Worm (Caenorhabditis elegans) whole organism, late embryonic: ENCODE measurements around the gene F13E9.9.

Experiments used
- C08G9.2 ChIP-seq: sonication (generic microtip); optimal IDR thresholded peaks from 2 replicates; lab custom pipeline; 2016; ENCODE audit warnings: mild to moderate bottlenecking, missing genetic modification characterization, moderate library complexity, missing compliant biosample characterization
- C38D4.7 ChIP-seq: fragments of 200-800 bp; sonication (Bioruptor generic); optimal IDR thresholded peaks from 2 replicates; lab custom pipeline; 2018; ENCODE audit warnings: mild to moderate bottlenecking, missing genetic modification characterization, moderate library complexity, missing compliant biosample characterization
- K02D7.2 ChIP-seq: sonication (generic microtip); optimal IDR thresholded peaks from 2 replicates; lab custom pipeline; 2017; ENCODE audit warnings: mild to moderate bottlenecking, missing genetic modification characterization, missing compliant biosample characterization
- K09A11.1 ChIP-seq: sonication (generic microtip); optimal IDR thresholded peaks from 2 replicates; lab custom pipeline; 2017; ENCODE audit warnings: antibody characterized with exemption, mild to moderate bottlenecking, missing genetic modification characterization, missing compliant biosample characterization; ENCODE audit not compliant: insufficient read depth
- T23F11.4 ChIP-seq: fragments of 200-800 bp; sonication (Bioruptor generic); optimal IDR thresholded peaks from 2 replicates; lab custom pipeline; 2018; ENCODE audit warnings: mild to moderate bottlenecking, missing genetic modification characterization, missing compliant biosample characterization
- Y22D7AL.16 ChIP-seq: sonication (generic microtip); optimal IDR thresholded peaks from 2 replicates; lab custom pipeline; 2016; ENCODE audit warnings: missing genetic modification characterization, missing compliant biosample characterization
- ceh-19 ChIP-seq: fragments of 200-800 bp; sonication (Bioruptor generic); optimal IDR thresholded peaks from 2 replicates; lab custom pipeline; 2018; ENCODE audit warnings: mild to moderate bottlenecking, missing genetic modification characterization, missing compliant biosample characterization
- ceh-2 ChIP-seq: sonication (generic microtip); optimal IDR thresholded peaks from 2 replicates; lab custom pipeline; 2016; ENCODE audit warnings: missing genotype, missing genetic modification characterization, missing compliant biosample characterization
- ceh-22 ChIP-seq: sonication (generic microtip); optimal IDR thresholded peaks from 2 replicates; lab custom pipeline; 2017; ENCODE audit warnings: missing biosample characterization, missing genetic modification characterization
- ceh-24 ChIP-seq: sonication (generic microtip); optimal IDR thresholded peaks from 2 replicates; lab custom pipeline; 2016; ENCODE audit warnings: mild to moderate bottlenecking, missing genetic modification characterization, missing compliant biosample characterization
- ceh-30 ChIP-seq: fragments of 150-350 bp; optimal IDR thresholded peaks from 2 replicates; lab custom pipeline; 2014; ENCODE audit warnings: missing biosample characterization, missing genetic modification characterization
- ceh-31 ChIP-seq: sonication (generic microtip); optimal IDR thresholded peaks from 2 replicates; lab custom pipeline; 2016; ENCODE audit warnings: missing genetic modification characterization, missing compliant biosample characterization
- ceh-45 ChIP-seq: fragments of 200-800 bp; sonication (Bioruptor generic); IDR thresholded peaks from 2 replicates; pipeline ENCODE4 v1.3.6; 2022; ENCODE audit warnings: missing genetic modification reagents, missing genetic modification characterization, missing compliant biosample characterization
- ceh-48 ChIP-seq: sonication (generic microtip); optimal IDR thresholded peaks from 2 replicates; lab custom pipeline; 2016; ENCODE audit warnings: missing genetic modification characterization, inconsistent platforms, missing compliant biosample characterization
- ceh-6 ChIP-seq: fragments of 200-800 bp; sonication (Bioruptor generic); optimal IDR thresholded peaks from 2 replicates; lab custom pipeline; 2018; ENCODE audit warnings: mild to moderate bottlenecking, missing genetic modification characterization, missing compliant biosample characterization
- che-1 ChIP-seq: sonication (generic microtip); optimal IDR thresholded peaks from 2 replicates; lab custom pipeline; 2016; ENCODE audit warnings: mild to moderate bottlenecking, missing genetic modification characterization, missing compliant biosample characterization
- dmd-4 ChIP-seq: sonication (generic microtip); optimal IDR thresholded peaks from 2 replicates; lab custom pipeline; 2016; ENCODE audit warnings: borderline replicate concordance, missing genetic modification characterization, missing compliant biosample characterization
- dve-1 ChIP-seq: sonication (generic microtip); optimal IDR thresholded peaks from 2 replicates; lab custom pipeline; 2017; ENCODE audit warnings: antibody characterized with exemption, mild to moderate bottlenecking, missing genetic modification characterization, missing compliant biosample characterization
- fax-1 ChIP-seq: sonication (generic microtip); optimal IDR thresholded peaks from 2 replicates; lab custom pipeline; 2016; ENCODE audit warnings: missing genotype, missing genetic modification characterization, missing compliant biosample characterization
- fkh-10 ChIP-seq: fragments of 150-350 bp; optimal IDR thresholded peaks from 2 replicates; lab custom pipeline; 2014; ENCODE audit warnings: missing biosample characterization, missing genetic modification reagents, missing genetic modification characterization
- fkh-6 ChIP-seq: sonication (generic microtip); optimal IDR thresholded peaks from 2 replicates; lab custom pipeline; 2016; ENCODE audit warnings: missing genetic modification characterization, missing compliant biosample characterization
- hlh-13 ChIP-seq: fragments of 200-800 bp; sonication (Bioruptor generic); optimal IDR thresholded peaks from 2 replicates; lab custom pipeline; 2018; ENCODE audit warnings: mild to moderate bottlenecking, missing genetic modification characterization, missing compliant biosample characterization
- hlh-15 ChIP-seq: sonication (generic microtip); optimal IDR thresholded peaks from 2 replicates; lab custom pipeline; 2016; ENCODE audit warnings: missing genetic modification characterization, missing compliant biosample characterization
- hlh-6 ChIP-seq: sonication (generic microtip); optimal IDR thresholded peaks from 2 replicates; lab custom pipeline; 2016; ENCODE audit warnings: missing genotype, missing genetic modification characterization, missing compliant biosample characterization
- lim-6 ChIP-seq: sonication (generic microtip); optimal IDR thresholded peaks from 2 replicates; lab custom pipeline; 2016; ENCODE audit warnings: missing genetic modification characterization, missing compliant biosample characterization
- lin-11 ChIP-seq: fragments of 200-800 bp; sonication (Bioruptor generic); optimal IDR thresholded peaks from 2 replicates; lab custom pipeline; 2018; ENCODE audit warnings: mild to moderate bottlenecking, missing genetic modification characterization, missing compliant biosample characterization
- madf-2 ChIP-seq: sonication (generic microtip); optimal IDR thresholded peaks from 2 replicates; lab custom pipeline; 2017; ENCODE audit warnings: missing genetic modification characterization, missing compliant biosample characterization
- nhr-11 ChIP-seq: fragments of 150-350 bp; optimal IDR thresholded peaks from 2 replicates; lab custom pipeline; 2014; ENCODE audit warnings: missing biosample characterization, missing genetic modification characterization
- nhr-232 ChIP-seq: sonication (generic microtip); optimal IDR thresholded peaks from 2 replicates; lab custom pipeline; 2016; ENCODE audit warnings: missing genetic modification characterization, missing compliant biosample characterization
- npax-4 ChIP-seq: sonication (generic microtip); optimal IDR thresholded peaks from 2 replicates; lab custom pipeline; 2016; ENCODE audit warnings: missing genetic modification characterization, missing compliant biosample characterization
- pag-3 ChIP-seq: sonication (generic microtip); optimal IDR thresholded peaks from 2 replicates; lab custom pipeline; 2016; ENCODE audit warnings: missing compliant biosample characterization, missing genetic modification characterization, borderline replicate concordance
- pax-1 ChIP-seq: fragments of 150-350 bp; optimal IDR thresholded peaks from 2 replicates; lab custom pipeline; 2014; ENCODE audit warnings: missing biosample characterization, missing genetic modification characterization
- pha-2 ChIP-seq: sonication (generic microtip); optimal IDR thresholded peaks from 2 replicates; lab custom pipeline; 2017; ENCODE audit warnings: mild to moderate bottlenecking, missing genetic modification characterization, missing compliant biosample characterization
- pha-4 ChIP-seq: fragments of 150-350 bp; optimal IDR thresholded peaks from 2 replicates; lab custom pipeline; 2018; ENCODE audit warnings: missing biosample characterization, missing genetic modification reagents, missing genetic modification characterization
- pqm-1 ChIP-seq: sonication (generic microtip); optimal IDR thresholded peaks from 2 replicates; lab custom pipeline; 2016; ENCODE audit warnings: missing genetic modification characterization, missing compliant biosample characterization
- ref-2 ChIP-seq: sonication (generic microtip); optimal IDR thresholded peaks from 2 replicates; lab custom pipeline; 2016; ENCODE audit warnings: missing genetic modification characterization, missing compliant biosample characterization
- sdc-2 ChIP-seq: sonication (generic microtip); optimal IDR thresholded peaks from 2 replicates; lab custom pipeline; 2016; ENCODE audit warnings: missing genotype, missing genetic modification characterization, missing compliant biosample characterization
- sox-4 ChIP-seq: sonication (generic microtip); optimal IDR thresholded peaks from 2 replicates; lab custom pipeline; 2017; ENCODE audit warnings: mild to moderate bottlenecking, missing genetic modification characterization, inconsistent platforms, missing compliant biosample characterization
- syd-9 ChIP-seq: sonication (generic microtip); optimal IDR thresholded peaks from 2 replicates; lab custom pipeline; 2016; ENCODE audit warnings: mild to moderate bottlenecking, missing genetic modification characterization, moderate library complexity, missing compliant biosample characterization
- tbx-2 ChIP-seq: sonication (generic microtip); optimal IDR thresholded peaks from 2 replicates; lab custom pipeline; 2016; ENCODE audit warnings: missing genetic modification characterization, missing compliant biosample characterization
- tbx-7 ChIP-seq: sonication (generic microtip); optimal IDR thresholded peaks from 2 replicates; lab custom pipeline; 2016; ENCODE audit warnings: missing genotype, missing genetic modification characterization, missing compliant biosample characterization
- ttx-3 ChIP-seq: sonication (generic microtip); optimal IDR thresholded peaks from 2 replicates; lab custom pipeline; 2016; ENCODE audit warnings: missing genetic modification reagents, missing genetic modification characterization, missing compliant biosample characterization
- unc-3 ChIP-seq, 2 experiments: fragments of 200-800 bp in 1 of 2; sonication (Bioruptor generic) in 1 of 2; sonication (generic microtip) in 1 of 2; conservative IDR thresholded peaks in 1 of 2; optimal IDR thresholded peaks in 1 of 2; 2 replicates each; pipeline versions ENCODE4 v1.3.6 to Lab custom; 2016 to 2022; ENCODE audit warnings: missing compliant biosample characterization in 2 of 2, missing genetic modification characterization in 2 of 2, missing genetic modification reagents in 1 of 2
- unc-55 ChIP-seq: sonication (generic microtip); optimal IDR thresholded peaks from 2 replicates; lab custom pipeline; 2017; ENCODE audit warnings: missing biosample characterization, missing genetic modification reagents, missing genetic modification characterization
- unc-86 ChIP-seq: sonication (generic microtip); optimal IDR thresholded peaks from 2 replicates; lab custom pipeline; 2016; ENCODE audit warnings: missing genetic modification characterization, missing compliant biosample characterization
- zip-5 ChIP-seq: sonication (generic microtip); optimal IDR thresholded peaks from 2 replicates; lab custom pipeline; 2016; ENCODE audit warnings: missing genetic modification characterization, missing compliant biosample characterization
- ztf-16 ChIP-seq: sonication (generic microtip); optimal IDR thresholded peaks from 2 replicates; lab custom pipeline; 2017; ENCODE audit warnings: missing genetic modification characterization, missing compliant biosample characterization

F13E9.9 gene

DNA sequence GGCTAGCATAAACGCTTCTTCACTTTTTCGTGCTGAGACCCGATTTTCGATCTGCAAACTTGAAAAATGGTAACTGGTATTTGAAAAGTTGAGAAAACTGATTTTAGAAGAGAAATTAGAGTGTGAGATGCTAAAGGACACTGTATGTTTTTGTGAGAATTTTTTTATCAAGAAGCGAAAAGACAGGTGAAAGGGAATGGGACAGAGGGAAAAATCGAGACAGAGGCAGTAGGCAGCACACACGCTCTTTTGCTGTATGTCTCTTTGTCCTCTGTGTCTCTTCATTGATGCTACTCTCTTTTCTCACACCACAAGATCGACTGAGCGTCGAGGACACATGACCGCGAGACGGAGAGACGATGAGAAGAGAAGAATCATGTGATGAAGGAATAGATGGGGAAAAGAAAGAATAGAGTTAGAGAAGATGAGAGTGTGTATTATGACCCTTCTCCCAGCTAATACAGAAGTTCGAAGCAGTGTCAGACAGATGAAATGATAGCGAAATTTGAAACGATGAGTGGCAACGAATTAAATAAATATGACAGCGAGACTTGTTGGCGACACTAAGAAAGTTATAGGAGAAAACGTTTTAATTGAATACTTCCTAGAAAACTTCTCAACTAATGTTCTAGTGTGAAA, 37.0 kb upstream of the F13E9.9 start, which contains the start of gene lgg-2 (continued):
- TF ChIP-seq ceh-2 (tag; lab: Kevin White, UChicago) (no peak), C08G9.2 (tag; lab: Kevin White, UChicago) (peak; percentile 34), pag-3 (tag; lab: Kevin White, UChicago) (no peak), ceh-31 (tag; lab: Kevin White, UChicago) (peak; percentile 73), npax-4 (tag; lab: Kevin White, UChicago) (no peak), K09A11.1 (tag; lab: Kevin White, UChicago) (no peak), lin-11 (tag; lab: Kevin White, UChicago) (no peak), sdc-2 (tag; lab: Kevin White, UChicago) (no peak), hlh-15 (tag; lab: Kevin White, UChicago) (no peak), ceh-24 (tag; lab: Kevin White, UChicago) (no peak), unc-55 (GFP tag; lab: Kevin White, UChicago) (peak; percentile 69), ceh-48 (tag; lab: Kevin White, UChicago) (no peak), sox-4 (no peak), tbx-7 (tag; lab: Kevin White, UChicago) (no peak), nhr-232 (tag; lab: Kevin White, UChicago) (no peak), ceh-22 (tag; lab: Kevin White, UChicago) (no peak), che-1 (no peak), ceh-19 (no peak), C38D4.7 (GFP tag; lab: Kevin White, UChicago) (no peak), dmd-4 (tag; lab: Kevin White, UChicago) (peak; percentile 46), unc-86 (tag; lab: Kevin White, UChicago) (no peak), ceh-45 (GFP tag; lab: Robert Waterston, UW) (no peak), dve-1 (tag; lab: Kevin White, UChicago) (no peak), ref-2 (tag; lab: Kevin White, UChicago) (peak; percentile 61), ztf-16 (tag; lab: Kevin White, UChicago) (no peak), Y22D7AL.16 (tag; lab: Kevin White, UChicago) (no peak), ttx-3 (tag; lab: Kevin White, UChicago) (no peak)
- TF ChIP-seq, all 69 proteins: peak for 19

ce11 chrIV:10935336-10935735, 36.3 kb upstream of the F13E9.9 start:
- TF ChIP-seq ztf-16 (tag; lab: Kevin White, UChicago) (no peak), pha-2 (no peak), tbx-2 (tag; lab: Kevin White, UChicago) (peak; percentile 26), T23F11.4 (GFP tag; lab: Kevin White, UChicago) (no peak), hlh-13 (GFP tag; lab: Kevin White, UChicago) (no peak), C08G9.2 (tag; lab: Kevin White, UChicago) (no peak), pqm-1 (tag; lab: Kevin White, UChicago) (no peak), pag-3 (tag; lab: Kevin White, UChicago) (no peak), ceh-22 (tag; lab: Kevin White, UChicago) (no peak), fkh-10 (GFP tag; lab: Kevin White, UChicago) (no peak), lim-6 (tag; lab: Kevin White, UChicago) (no peak), zip-5 (no peak), syd-9 (tag; lab: Kevin White, UChicago) (no peak), madf-2 (tag; lab: Kevin White, UChicago) (no peak), pax-1 (tag; lab: Kevin White, UChicago) (no peak), ceh-2 (tag; lab: Kevin White, UChicago) (no peak), hlh-6 (tag; lab: Kevin White, UChicago) (no peak), K02D7.2 (tag; lab: Kevin White, UChicago) (no peak), nhr-232 (tag; lab: Kevin White, UChicago) (no peak), tbx-7 (tag; lab: Kevin White, UChicago) (no peak), lin-11 (tag; lab: Kevin White, UChicago) (no peak), fax-1 (peak; percentile 33), ref-2 (tag; lab: Kevin White, UChicago) (peak; percentile 37), pha-4 (tag; lab: Kevin White, UChicago) (no peak), ttx-3 (tag; lab: Kevin White, UChicago) (no peak), unc-3 (GFP tag; conservative IDR thresholded peaks at IDR 0.05; lab: Robert Waterston, UW) (no peak), unc-3 (tag; optimal IDR thresholded peaks at IDR 0.05; lab: Kevin White, UChicago) (no peak), dmd-4 (tag; lab: Kevin White, UChicago) (no peak), ceh-48 (tag; lab: Kevin White, UChicago) (peak; percentile 6), ceh-6 (no peak), che-1 (no peak), nhr-11 (tag; lab: Kevin White, UChicago) (no peak), ceh-30 (tag; lab: Kevin White, UChicago) (no peak), ceh-31 (tag; lab: Kevin White, UChicago) (peak; percentile 47), npax-4 (tag; lab: Kevin White, UChicago) (no peak), fkh-6 (tag; lab: Kevin White, UChicago) (no peak)
